Fruit fly (Drosophila melanogaster): ENCODE results near the gene CG42502.

The CG42502 gene

dm6 chr2L:18808754-18809329 is 2.2 kb downstream of the CG42502 start (continued):
- TF ChIP-seq CG6791 (GFP tag; IDR thresholded peaks at IDR 0.05; ENCODE audit: partially characterized antibody), result no peak
- no peak for TF ChIP-seq Hmx (GFP tag; optimal IDR thresholded peaks at IDR 0.05)
- TF ChIP-seq stc (GFP tag; IDR thresholded peaks at IDR 0.05), result no peak
- no peak for TF ChIP-seq usp (GFP tag; optimal IDR thresholded peaks at IDR 0.05)
- TF ChIP-seq Doc3 (GFP tag; IDR thresholded peaks at IDR 0.05; ENCODE audit: partially characterized antibody), result no peak
- no peak for TF ChIP-seq Jarid2 (GFP tag; optimal IDR thresholded peaks at IDR 0.05)
- no peak for TF ChIP-seq dati (GFP tag; IDR thresholded peaks at IDR 0.05)
- no peak for TF ChIP-seq CG16863 (GFP tag; optimal IDR thresholded peaks at IDR 0.05)
- TF ChIP-seq sob (GFP tag; IDR thresholded peaks at IDR 0.05), result 0 out of 2 replicates have a peak, but pooled peaks have one; percentile 10
- TF ChIP-seq gem (tag; optimal IDR thresholded peaks at IDR 0.05), result peak; percentile 55
- TF ChIP-seq Sry-δ (GFP tag; optimal IDR thresholded peaks at IDR 0.05), result no peak
- TF ChIP-seq CG30020 (tag; optimal IDR thresholded peaks at IDR 0.05), result no peak
- no peak for TF ChIP-seq tup (GFP tag; optimal IDR thresholded peaks at IDR 0.05)
- TF ChIP-seq CG10147 (GFP tag; optimal IDR thresholded peaks at IDR 0.05), result no peak
- TF ChIP-seq CG2875 (GFP tag; optimal IDR thresholded peaks at IDR 0.05), result no peak
- no peak for TF ChIP-seq CG7357 (GFP tag; IDR thresholded peaks at IDR 0.05)
- TF ChIP-seq Hr3 (GFP tag; optimal IDR thresholded peaks at IDR 0.05), result no peak
- no peak for TF ChIP-seq scrt (GFP tag; optimal IDR thresholded peaks at IDR 0.05)
- peak; percentile 26 for TF ChIP-seq CG18599 (GFP tag; optimal IDR thresholded peaks at IDR 0.05)
- TF ChIP-seq NFAT (GFP tag; IDR thresholded peaks at IDR 0.05), result no peak
- no peak for TF ChIP-seq ken (GFP tag; IDR thresholded peaks at IDR 0.05)
- no peak for TF ChIP-seq H2.0 (GFP tag; IDR thresholded peaks at IDR 0.05)
- TF ChIP-seq fd3F (GFP tag; optimal IDR thresholded peaks at IDR 0.05), result no peak
- TF ChIP-seq CG8765 (GFP tag; IDR thresholded peaks at IDR 0.05), result no peak
- TF ChIP-seq CG34376 (GFP tag; optimal IDR thresholded peaks at IDR 0.05), result no peak
- peak; percentile 26 for TF ChIP-seq CG17359 (tag; optimal IDR thresholded peaks at IDR 0.05)
- no peak for TF ChIP-seq Fer3 (tag; optimal IDR thresholded peaks at IDR 0.05)
- TF ChIP-seq croc (GFP tag; conservative IDR thresholded peaks at IDR 0.05), result no peak
- TF ChIP-seq TFAM (GFP tag; optimal IDR thresholded peaks at IDR 0.05), result no peak
- TF ChIP-seq CG15696 (tag; optimal IDR thresholded peaks at IDR 0.05), result peak; percentile 3
- TF ChIP-seq Poxn (GFP tag; IDR thresholded peaks at IDR 0.05), result no peak
- TF ChIP-seq trem (tag; optimal IDR thresholded peaks at IDR 0.05), result no peak
- TF ChIP-seq cad (GFP tag; optimal IDR thresholded peaks at IDR 0.05), result no peak
- TF ChIP-seq CG10979 (tag; optimal IDR thresholded peaks at IDR 0.05), result peak; percentile 50
- no peak for TF ChIP-seq Nf-YB (GFP tag; optimal IDR thresholded peaks at IDR 0.05)
- TF ChIP-seq Hmr (GFP tag; optimal IDR thresholded peaks at IDR 0.05), result peak; percentile 13
- TF ChIP-seq fd102C (GFP tag; optimal IDR thresholded peaks at IDR 0.05), result peak; percentile 41
- peak; percentile 40 for TF ChIP-seq phol (tag; optimal IDR thresholded peaks at IDR 0.05)
- no peak for TF ChIP-seq Hey (tag; optimal IDR thresholded peaks at IDR 0.05)
- no peak for TF ChIP-seq sug (tag; optimal IDR thresholded peaks at IDR 0.05)
- no peak for TF ChIP-seq Hr78 (GFP tag; optimal IDR thresholded peaks at IDR 0.05)
- TF ChIP-seq Hsf (GFP tag; optimal IDR thresholded peaks at IDR 0.05), result no peak
- peak; percentile 60 for TF ChIP-seq CG9727 (GFP tag; optimal IDR thresholded peaks at IDR 0.05)
- peak in 1 of 2 experiments; percentile 10 for TF ChIP-seq chif (GFP tag; optimal IDR thresholded peaks at IDR 0.05)
- no peak for TF ChIP-seq CG13287 (GFP tag; IDR thresholded peaks at IDR 0.05; ENCODE audit: partially characterized antibody)
- TF ChIP-seq CG4854 (GFP tag; optimal IDR thresholded peaks at IDR 0.05), result no peak
- TF ChIP-seq tll (GFP tag; optimal IDR thresholded peaks at IDR 0.05), result no peak
- no peak for TF ChIP-seq ap (GFP tag; IDR thresholded peaks at IDR 0.05)
- TF ChIP-seq crc (GFP tag; optimal IDR thresholded peaks at IDR 0.05), result no peak
- no peak for TF ChIP-seq CG34224 (GFP tag; IDR thresholded peaks at IDR 0.05; ENCODE audit: partially characterized antibody)
